Worm (Caenorhabditis elegans) whole organism, midembryonic: ENCODE results near the gene nhr-179.

Experiments
- T22C8.4 ChIP-seq: fragments of 200-800 bp; sonication (Bioruptor generic); IDR thresholded peaks from 2 replicates; pipeline ENCODE4 v1.3.6; 2022; ENCODE audit warnings: missing genetic modification characterization, missing compliant biosample characterization
- cog-1 ChIP-seq: sonication (generic microtip); optimal IDR thresholded peaks from 2 replicates; lab custom pipeline; 2016; ENCODE audit warnings: missing genetic modification characterization, missing compliant biosample characterization
- flt-1 ChIP-seq: fragments of 200-800 bp; sonication (Bioruptor generic); IDR thresholded peaks from 2 replicates; pipeline ENCODE4 v1.3.6; 2022; ENCODE audit warnings: missing genetic modification characterization, missing compliant biosample characterization
- klf-2 ChIP-seq: fragments of 200-800 bp; sonication (Bioruptor generic); conservative IDR thresholded peaks from 2 replicates; pipeline ENCODE4 v1.3.6; 2022; ENCODE audit warnings: missing genetic modification reagents, missing genetic modification characterization, missing compliant biosample characterization
- med-1 ChIP-seq: sonication (generic microtip); optimal IDR thresholded peaks from 2 replicates; lab custom pipeline; 2017; ENCODE audit warnings: missing genetic modification characterization, mild to moderate bottlenecking, missing compliant biosample characterization, antibody characterized with exemption, missing genetic modification reagents; ENCODE audit not compliant: insufficient read depth
- tab-1 ChIP-seq: fragments of 200-800 bp; sonication (Bioruptor generic); IDR thresholded peaks from 2 replicates; pipeline ENCODE4 v1.3.6; 2022; ENCODE audit warnings: missing genetic modification characterization, missing compliant biosample characterization

DNA sequence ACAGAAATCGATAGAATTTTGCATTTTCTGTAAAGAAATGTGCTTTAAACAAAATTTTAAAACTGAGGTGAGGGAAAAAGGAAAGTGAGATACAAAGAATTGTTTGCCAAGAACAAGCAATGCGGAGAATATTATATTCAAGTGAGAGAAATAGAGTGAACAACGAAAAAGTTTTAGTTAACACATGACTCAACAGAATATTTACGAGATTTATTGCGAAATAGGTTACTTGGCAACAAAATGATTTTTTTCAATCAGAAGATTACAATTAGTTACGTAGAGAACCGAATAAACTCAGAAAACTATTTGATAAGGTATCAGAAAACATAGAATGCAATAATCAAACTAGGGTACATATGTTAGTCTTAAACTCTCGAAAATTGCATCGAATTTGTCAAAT lies 2.8 kb upstream of the nhr-179 start, which contains the start of gene nhr-117:
- TF ChIP-seq med-1 (GFP tag; lab: Kevin White, UChicago): no peak
- TF ChIP-seq klf-2 (GFP tag; lab: Robert Waterston, UW): no peak
- no peak for TF ChIP-seq flt-1 (GFP tag; lab: Robert Waterston, UW)
- no peak for TF ChIP-seq tab-1 (GFP tag; lab: Robert Waterston, UW)
- TF ChIP-seq cog-1: no peak
- no peak for TF ChIP-seq T22C8.4 (GFP tag; lab: Robert Waterston, UW)
